Fruit fly (Drosophila melanogaster): ENCODE data around the gene promL.

dm6 chr3L:3095590-3095989 is 31.9 kb downstream of the promL start:
- TF ChIP-seq Hnf4 (GFP tag; optimal IDR thresholded peaks at IDR 0.05) = peak; percentile 13
- TF ChIP-seq CG9705 (GFP tag; optimal IDR thresholded peaks at IDR 0.05) = no peak
- TF ChIP-seq psq (GFP tag; optimal IDR thresholded peaks at IDR 0.05) = no peak
- no peak for TF ChIP-seq dl (GFP tag; optimal IDR thresholded peaks at IDR 0.05; ENCODE audit: insufficient read depth in 1 of 2, partially characterized antibody in 2 of 2)
- no peak for TF ChIP-seq rgr (GFP tag; optimal IDR thresholded peaks at IDR 0.05)

Data from whole organism, wandering third instar larva.